Worm (Caenorhabditis elegans) whole organism, L4/young adult: ENCODE data around the gene Y82E9BR.10.

Source experiments
- W03F9.2 ChIP-seq: fragments of 150-350 bp; optimal IDR thresholded peaks from 2 replicates; lab custom pipeline; 2014; ENCODE audit warnings: missing biosample characterization, missing genetic modification characterization
- him-1 ChIP-seq: sonication (generic microtip); optimal IDR thresholded peaks from 2 replicates; lab custom pipeline; 2016; ENCODE audit warnings: missing genotype, missing genetic modification reagents, missing genetic modification characterization, missing compliant biosample characterization

- TF ChIP-seq W03F9.2 = no peak
- TF ChIP-seq him-1 (tag; lab: Kevin White, UChicago) = no peak
Measured at ce11 chrIII:1395355-1395754, 20.0 kb upstream of the Y82E9BR.10 start.
